Fruit fly (Drosophila melanogaster): ENCODE data around the gene CG3430.

CG3430 gene

DNA sequence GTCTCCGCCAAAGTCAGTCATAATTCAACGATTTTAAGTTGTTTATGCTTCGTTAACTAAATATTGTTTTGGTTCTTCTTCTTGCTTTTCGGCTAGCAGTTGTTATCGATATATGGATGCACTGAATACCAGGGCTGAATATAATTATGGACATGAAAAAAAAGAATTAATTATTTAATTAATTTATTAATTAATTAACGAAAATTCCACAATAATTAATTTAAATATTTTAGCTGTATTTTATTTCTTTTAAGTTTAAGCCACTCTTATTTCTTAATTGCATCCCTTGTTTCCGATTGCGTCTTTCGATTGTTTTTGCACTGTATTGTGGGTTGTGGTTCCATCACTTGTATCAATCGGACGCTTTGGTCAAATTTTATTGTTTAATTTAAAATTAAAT lies 6.7 kb upstream of the CG3430 start, which contains the start of the genes Gas41 and SA1 (continued):
- TF ChIP-seq CG6254 (GFP tag; optimal IDR thresholded peaks at IDR 0.05), result peak; percentile 75
- no peak; the same call in 1 of the 3 replicates for TF ChIP-seq H15 (GFP tag; IDR thresholded peaks at IDR 0.05)
- TF ChIP-seq vnd (GFP tag; IDR thresholded peaks at IDR 0.05; ENCODE audit: partially characterized antibody), result peak; percentile 76
- peak; percentile 95 for TF ChIP-seq CG30403 (GFP tag; optimal IDR thresholded peaks at IDR 0.05)
- TF ChIP-seq bowl (GFP tag; IDR thresholded peaks at IDR 0.05), result no peak
- peak; percentile 33 for TF ChIP-seq ewg (GFP tag; optimal IDR thresholded peaks at IDR 0.05)
- TF ChIP-seq CG17802 (tag; optimal IDR thresholded peaks at IDR 0.05), result peak; percentile 52
- peak; percentile 9 for TF ChIP-seq Sry-β (GFP tag; optimal IDR thresholded peaks at IDR 0.05)
- TF ChIP-seq nmo (GFP tag; optimal IDR thresholded peaks at IDR 0.05), result peak; percentile 24
- TF ChIP-seq tx (GFP tag; optimal IDR thresholded peaks at IDR 0.05), result peak; percentile 46
- peak; percentile 95 for TF ChIP-seq zen (tag; optimal IDR thresholded peaks at IDR 0.05)
- peak; percentile 81 for TF ChIP-seq CG30020 (tag; optimal IDR thresholded peaks at IDR 0.05)
- no peak for TF ChIP-seq sens-2 (GFP tag; IDR thresholded peaks at IDR 0.05)
- TF ChIP-seq Hr39 (optimal IDR thresholded peaks at IDR 0.05), result no peak
- TF ChIP-seq CG3847 (GFP tag; IDR thresholded peaks at IDR 0.05), result no peak
- TF ChIP-seq crol (GFP tag; IDR thresholded peaks at IDR 0.05), result no peak
- TF ChIP-seq NFAT (GFP tag; IDR thresholded peaks at IDR 0.05), result peak; percentile 88
- no peak for TF ChIP-seq CG17568 (GFP tag; optimal IDR thresholded peaks at IDR 0.05)
- TF ChIP-seq pfk (GFP tag; optimal IDR thresholded peaks at IDR 0.05), result peak; percentile 3
- no peak for TF ChIP-seq sd (tag; optimal IDR thresholded peaks at IDR 0.05)
- TF ChIP-seq H2.0 (GFP tag; IDR thresholded peaks at IDR 0.05), result no peak
- no peak for TF ChIP-seq CG8089 (GFP tag; optimal IDR thresholded peaks at IDR 0.05)
- peak; percentile 81 for TF ChIP-seq ara (GFP tag; IDR thresholded peaks at IDR 0.05)
- no peak for TF ChIP-seq aop (GFP tag; IDR thresholded peaks at IDR 0.05)
- no peak for TF ChIP-seq dysf (GFP tag; IDR thresholded peaks at IDR 0.05)
- peak; percentile 81 for TF ChIP-seq CG2202 (tag; optimal IDR thresholded peaks at IDR 0.05)
- peak; percentile 62; the same call in 1 of the 2 replicates for TF ChIP-seq dan (GFP tag; IDR thresholded peaks at IDR 0.05)
- peak; percentile 63 for TF ChIP-seq MTF-1 (GFP tag; optimal IDR thresholded peaks at IDR 0.05; ENCODE audit: borderline replicate concordance)
- TF ChIP-seq CG10565 (GFP tag; optimal IDR thresholded peaks at IDR 0.05), result no peak
- TF ChIP-seq CG10959 (GFP tag; IDR thresholded peaks at IDR 0.05), result no peak
- TF ChIP-seq HmgD (GFP tag; optimal IDR thresholded peaks at IDR 0.05), result no peak
- TF ChIP-seq CG17186 (GFP tag; optimal IDR thresholded peaks at IDR 0.05), result peak; percentile 72
- TF ChIP-seq grau (tag; optimal IDR thresholded peaks at IDR 0.05), result peak; percentile 64
- TF ChIP-seq CG10209 (GFP tag; optimal IDR thresholded peaks at IDR 0.05), result peak; percentile 78
- TF ChIP-seq CG7271 (tag; optimal IDR thresholded peaks at IDR 0.05), result peak; percentile 93
- TF ChIP-seq CG32772 (GFP tag; IDR thresholded peaks at IDR 0.05), result peak; percentile 94
- TF ChIP-seq GATAe (GFP tag; conservative IDR thresholded peaks at IDR 0.05), result no peak; the same call in 1 of the 2 replicates
- peak; percentile 11 for TF ChIP-seq caup (GFP tag; optimal IDR thresholded peaks at IDR 0.05; ENCODE audit: severe bottlenecking)
- no peak for TF ChIP-seq CG4282 (GFP tag; optimal IDR thresholded peaks at IDR 0.05)
- peak; percentile 87 for TF ChIP-seq Spps (tag; optimal IDR thresholded peaks at IDR 0.05)
- peak; percentile 96 for TF ChIP-seq CG13424 (tag; optimal IDR thresholded peaks at IDR 0.05)
- TF ChIP-seq zf30C (GFP tag; optimal IDR thresholded peaks at IDR 0.05), result no peak
- peak; percentile 24 to 44 for TF ChIP-seq chif (GFP tag; optimal IDR thresholded peaks at IDR 0.05)
- no peak for TF ChIP-seq ro (GFP tag; IDR thresholded peaks at IDR 0.05)
- TF ChIP-seq CG1233 (GFP tag; optimal IDR thresholded peaks at IDR 0.05), result peak; percentile 81
- TF ChIP-seq Taf1 (GFP tag; IDR thresholded peaks at IDR 0.05), result 0 out of 2 replicates have a peak, but pooled peaks have one; percentile 35
- TF ChIP-seq CG18476 (GFP tag; optimal IDR thresholded peaks at IDR 0.05), result no peak
- TF ChIP-seq cad (GFP tag; optimal IDR thresholded peaks at IDR 0.05), result no peak
- peak; percentile 65 for TF ChIP-seq CG17612 (GFP tag; IDR thresholded peaks at IDR 0.05)
- TF ChIP-seq CG42726 (GFP tag; IDR thresholded peaks at IDR 0.05; ENCODE audit: partially characterized antibody), result 0 out of 2 replicates have a peak, but pooled peaks have one; percentile 57
- peak; percentile 30 for TF ChIP-seq CG12155 (GFP tag; optimal IDR thresholded peaks at IDR 0.05)

All from whole organism, embryonic.